Fruit fly (Drosophila melanogaster): ENCODE data around the gene atk.

atk gene

DNA sequence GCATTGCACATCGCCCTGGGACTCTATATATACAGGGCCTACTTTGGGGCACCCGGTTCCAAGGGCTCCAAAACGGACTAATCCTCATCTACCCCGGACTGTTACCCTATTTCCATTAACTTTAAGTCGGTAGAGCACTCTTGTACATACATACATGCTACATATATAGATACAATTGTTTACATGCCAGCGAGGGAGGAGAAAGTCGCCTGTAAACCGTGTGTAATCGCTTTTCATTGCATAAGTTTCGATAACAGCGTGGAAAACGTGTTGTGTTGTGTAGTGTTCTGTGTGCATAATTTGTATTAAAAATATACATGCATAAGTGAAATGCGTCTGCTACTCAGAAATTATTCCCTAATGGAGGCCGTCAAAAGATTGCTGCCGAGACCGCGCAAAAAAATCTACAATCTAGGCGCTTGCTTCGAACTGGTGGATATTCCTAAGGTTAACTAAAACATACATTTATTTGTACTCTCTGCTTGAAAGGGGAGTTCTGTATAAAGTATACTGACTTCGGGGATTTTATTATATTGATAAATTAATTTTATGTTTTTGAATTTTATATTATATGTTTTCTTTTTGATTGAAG is 9.6 kb upstream of the atk start, which contains the start of gene isoQC:
TSS of gene isoQC (plus strand) at position 270 of the 592 bp plus-strand sequence.
- TF ChIP-seq CG13204 (GFP tag; optimal IDR thresholded peaks at IDR 0.05) (no peak), CG34367 (tag; optimal IDR thresholded peaks at IDR 0.05) (no peak), Snoo (tag; optimal IDR thresholded peaks at IDR 0.05) (no peak)

DNA sequence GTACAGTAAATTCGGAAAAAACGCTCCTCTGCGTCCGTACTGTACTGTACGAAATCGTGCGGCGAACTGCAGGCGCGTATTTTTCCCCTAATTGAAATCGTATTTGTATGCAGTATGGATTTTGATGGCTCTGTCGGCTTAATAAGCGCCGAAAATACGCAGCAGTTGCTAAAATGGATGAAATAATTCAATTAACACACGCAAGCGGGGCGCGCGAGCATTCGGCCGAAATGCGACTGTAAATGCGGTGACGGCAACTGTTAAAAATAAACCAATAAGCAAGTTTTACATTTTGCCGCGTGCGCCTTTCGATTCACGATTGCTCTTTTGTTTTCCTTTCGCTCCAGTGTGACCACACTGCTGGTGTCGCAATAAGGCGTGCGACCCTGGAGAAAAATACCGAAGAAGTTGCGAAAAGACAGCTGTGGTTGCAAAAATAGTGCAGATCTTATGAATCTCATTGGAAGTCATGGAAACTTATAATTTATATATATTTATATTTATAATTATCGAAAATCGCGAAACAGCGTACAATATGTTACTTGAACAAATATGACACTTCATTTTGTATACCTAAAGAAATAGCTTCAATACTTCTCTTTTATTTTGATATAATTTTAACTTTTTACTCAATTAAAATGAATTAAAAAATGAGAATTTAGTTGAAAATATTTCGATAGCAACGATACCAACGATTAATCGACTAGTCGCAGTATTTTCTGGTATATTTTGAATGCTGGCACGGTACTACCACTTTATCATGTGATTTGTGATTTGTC is 8.5 kb upstream of the atk start, which contains the start of the genes CG32428 and CG5969:
TSS of gene CG32428 (minus strand) at position 703 of the 779 bp plus-strand sequence.
TSS of gene CG5969 (plus strand) at position 763 of the 779 bp plus-strand sequence.
- TF ChIP-seq Pif1B (GFP tag; optimal IDR thresholded peaks at IDR 0.05) = peak; percentile 51
- TF ChIP-seq CG8301 (tag; optimal IDR thresholded peaks at IDR 0.05) = peak; percentile 65
- peak; percentile 72 for TF ChIP-seq Snoo (tag; optimal IDR thresholded peaks at IDR 0.05)
- peak; percentile 82 for TF ChIP-seq CG15710 (tag; optimal IDR thresholded peaks at IDR 0.05)
- peak; percentile 18 for TF ChIP-seq D1 (tag; optimal IDR thresholded peaks at IDR 0.05)
- no peak for TF ChIP-seq EcR (GFP tag; optimal IDR thresholded peaks at IDR 0.05)
- TF ChIP-seq gl (tag; optimal IDR thresholded peaks at IDR 0.05) = no peak
- TF ChIP-seq fd96Ca (GFP tag; IDR thresholded peaks at IDR 0.05) = peak; percentile 57; the same call in 2 of the 3 replicates
- peak; percentile 77 for TF ChIP-seq CG14655 (GFP tag; optimal IDR thresholded peaks at IDR 0.05)
- peak; percentile 72 for TF ChIP-seq CG17806 (tag; optimal IDR thresholded peaks at IDR 0.05)
- TF ChIP-seq CG9948 (tag; optimal IDR thresholded peaks at IDR 0.05) = peak; percentile 74
- peak; percentile 64 for TF ChIP-seq CG12605 (GFP tag; IDR thresholded peaks at IDR 0.05)
- no peak for TF ChIP-seq CG10348 (GFP tag; IDR thresholded peaks at IDR 0.05)
- TF ChIP-seq rn (GFP tag; IDR thresholded peaks at IDR 0.05) = peak; percentile 61
- no peak for TF ChIP-seq CG13204 (GFP tag; optimal IDR thresholded peaks at IDR 0.05)
- peak; percentile 71 for TF ChIP-seq CG34367 (tag; optimal IDR thresholded peaks at IDR 0.05)
- peak; percentile 88 for TF ChIP-seq CG4496 (GFP tag; IDR thresholded peaks at IDR 0.05)
- peak; percentile 52 for TF ChIP-seq Pif1A (GFP tag; optimal IDR thresholded peaks at IDR 0.05)
- TF ChIP-seq Ets98B (GFP tag; IDR thresholded peaks at IDR 0.05) = peak; percentile 67
- peak; percentile 80 for TF ChIP-seq CG32121 (GFP tag; IDR thresholded peaks at IDR 0.05)
- peak; percentile 81 for TF ChIP-seq CG8159 (tag; optimal IDR thresholded peaks at IDR 0.05)

DNA sequence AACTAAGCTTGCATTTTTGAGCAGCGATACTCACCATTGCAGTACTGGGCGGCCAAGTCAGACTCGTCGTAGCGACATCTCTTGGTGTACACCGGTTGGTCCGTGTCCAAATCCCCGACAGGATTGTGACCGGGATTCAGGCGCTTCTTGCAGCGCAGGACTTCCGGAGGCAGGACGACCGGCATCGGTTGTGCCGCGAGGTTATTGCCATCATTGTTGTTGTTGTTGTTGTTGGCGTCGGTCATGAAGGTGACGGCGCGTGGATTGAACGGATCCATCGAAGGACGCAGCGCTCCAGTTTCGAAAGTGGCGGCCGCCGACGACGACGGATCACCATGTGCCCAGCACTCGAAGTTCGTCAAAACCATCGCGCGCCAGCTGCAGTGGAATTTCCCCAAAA is 7.9 kb upstream of the atk start:
- no peak for TF ChIP-seq CG9948 (tag; optimal IDR thresholded peaks at IDR 0.05)
- no peak for TF ChIP-seq CG8159 (tag; optimal IDR thresholded peaks at IDR 0.05)
- TF ChIP-seq Pif1B (GFP tag; optimal IDR thresholded peaks at IDR 0.05) = no peak
- no peak for TF ChIP-seq rn (GFP tag; IDR thresholded peaks at IDR 0.05)
- no peak for TF ChIP-seq D1 (tag; optimal IDR thresholded peaks at IDR 0.05)
- no peak for TF ChIP-seq fd96Ca (GFP tag; IDR thresholded peaks at IDR 0.05)
- TF ChIP-seq EcR (GFP tag; optimal IDR thresholded peaks at IDR 0.05) = peak; percentile 33

DNA sequence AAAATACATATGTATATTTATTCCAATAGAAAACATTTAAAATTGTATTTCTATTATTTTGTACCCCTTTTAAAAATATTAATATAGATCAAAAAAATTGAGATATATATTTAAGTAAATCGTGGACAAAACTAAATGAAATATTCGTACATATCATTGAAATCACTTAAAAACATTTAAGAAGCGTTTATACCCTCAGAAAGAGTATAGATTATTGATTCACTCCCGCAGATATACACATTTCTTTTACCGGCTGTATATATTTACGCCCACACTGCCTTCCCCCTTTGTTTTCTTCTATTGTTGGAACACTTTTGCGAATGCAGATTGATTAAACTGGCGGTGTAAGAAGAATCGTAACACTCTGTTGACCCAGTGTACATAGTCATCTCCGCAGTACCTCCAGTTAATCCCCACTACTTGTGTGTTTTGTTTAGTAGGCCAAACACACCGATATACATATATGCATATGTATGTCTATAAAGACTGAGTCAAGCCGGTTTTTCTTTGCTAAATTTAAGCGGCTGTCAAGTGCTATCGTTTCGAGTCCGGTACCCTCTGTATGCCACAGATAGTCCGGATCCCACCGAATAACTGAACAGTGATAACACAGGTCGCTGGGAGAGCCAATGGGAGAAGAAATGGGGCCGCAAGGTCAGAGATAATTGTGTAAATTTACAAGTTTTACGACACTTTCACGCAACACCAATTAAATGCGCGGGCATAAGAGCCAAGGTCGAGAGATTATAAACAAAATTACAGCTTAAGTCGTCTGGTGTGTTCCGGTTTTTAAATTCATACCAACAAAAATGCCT is 7.0 kb upstream of the atk start:
- TF ChIP-seq Snoo (tag; optimal IDR thresholded peaks at IDR 0.05) = no peak
- TF ChIP-seq CG34367 (tag; optimal IDR thresholded peaks at IDR 0.05) = no peak
- TF ChIP-seq CG8301 (tag; optimal IDR thresholded peaks at IDR 0.05) = no peak
- TF ChIP-seq Pif1A (GFP tag; optimal IDR thresholded peaks at IDR 0.05) = peak; percentile 31
- peak; percentile 69 for TF ChIP-seq EcR (GFP tag; optimal IDR thresholded peaks at IDR 0.05)
- TF ChIP-seq rn (GFP tag; IDR thresholded peaks at IDR 0.05) = no peak
- TF ChIP-seq CG12605 (GFP tag; IDR thresholded peaks at IDR 0.05) = 0 out of 2 replicates have a peak, but pooled peaks have one; percentile 11
- TF ChIP-seq Pif1B (GFP tag; optimal IDR thresholded peaks at IDR 0.05) = peak; percentile 40
- TF ChIP-seq Ets98B (GFP tag; IDR thresholded peaks at IDR 0.05) = no peak
- peak; percentile 26 for TF ChIP-seq CG17806 (tag; optimal IDR thresholded peaks at IDR 0.05)
- peak; percentile 9 for TF ChIP-seq gl (tag; optimal IDR thresholded peaks at IDR 0.05)
- no peak for TF ChIP-seq CG13204 (GFP tag; optimal IDR thresholded peaks at IDR 0.05)
- peak; percentile 9 for TF ChIP-seq CG14655 (GFP tag; optimal IDR thresholded peaks at IDR 0.05)
- peak; percentile 41; the same call in 2 of the 3 replicates for TF ChIP-seq CG4496 (GFP tag; IDR thresholded peaks at IDR 0.05)
- TF ChIP-seq CG32121 (GFP tag; IDR thresholded peaks at IDR 0.05) = no peak
- TF ChIP-seq fd96Ca (GFP tag; IDR thresholded peaks at IDR 0.05) = no peak
- TF ChIP-seq CG8159 (tag; optimal IDR thresholded peaks at IDR 0.05) = peak; percentile 61
- peak; percentile 37 for TF ChIP-seq CG9948 (tag; optimal IDR thresholded peaks at IDR 0.05)
- TF ChIP-seq CG15710 (tag; optimal IDR thresholded peaks at IDR 0.05) = peak; percentile 51
- TF ChIP-seq CG10348 (GFP tag; IDR thresholded peaks at IDR 0.05) = no peak
- peak; percentile 49 for TF ChIP-seq D1 (tag; optimal IDR thresholded peaks at IDR 0.05)

DNA sequence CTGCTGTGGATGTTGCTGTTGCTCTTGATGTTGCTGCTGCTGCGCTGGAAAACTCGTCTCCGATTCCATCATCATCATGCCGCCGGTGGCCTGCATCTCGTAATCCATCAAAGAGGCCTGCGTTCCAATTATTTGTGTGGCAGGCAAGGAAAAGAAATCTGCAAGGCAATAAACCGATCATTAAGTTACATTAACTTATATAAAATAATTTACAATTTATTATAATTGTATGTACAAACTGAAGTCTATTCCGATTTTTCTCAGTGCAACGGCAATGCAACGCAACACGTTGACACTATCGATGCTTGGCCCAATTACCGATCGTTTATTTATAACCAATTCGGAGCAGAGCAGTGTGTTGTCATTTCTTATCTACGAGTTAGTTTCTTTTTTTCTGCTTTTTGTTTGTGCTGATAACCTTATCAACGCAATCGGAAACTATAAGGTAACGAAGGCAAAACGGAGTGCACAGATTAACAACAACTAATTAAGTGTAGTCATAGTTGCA is 6.4 kb upstream of the atk start:
- TF ChIP-seq rn (GFP tag; IDR thresholded peaks at IDR 0.05) = 0 out of 2 replicates have a peak, but pooled peaks have one; percentile 24
- no peak for TF ChIP-seq CG17806 (tag; optimal IDR thresholded peaks at IDR 0.05)
- no peak for TF ChIP-seq Pif1A (GFP tag; optimal IDR thresholded peaks at IDR 0.05)
- TF ChIP-seq Pif1B (GFP tag; optimal IDR thresholded peaks at IDR 0.05) = no peak
- TF ChIP-seq CG4496 (GFP tag; IDR thresholded peaks at IDR 0.05) = peak; percentile 84
- no peak for TF ChIP-seq CG8159 (tag; optimal IDR thresholded peaks at IDR 0.05)
- TF ChIP-seq Ets98B (GFP tag; IDR thresholded peaks at IDR 0.05) = peak; percentile 82
- peak; percentile 11 for TF ChIP-seq CG34367 (tag; optimal IDR thresholded peaks at IDR 0.05)
- TF ChIP-seq CG32121 (GFP tag; IDR thresholded peaks at IDR 0.05) = peak; percentile 55; the same call in 1 of the 2 replicates
- no peak for TF ChIP-seq EcR (GFP tag; optimal IDR thresholded peaks at IDR 0.05)
- peak; percentile 80 for TF ChIP-seq fd96Ca (GFP tag; IDR thresholded peaks at IDR 0.05)
- no peak for TF ChIP-seq D1 (tag; optimal IDR thresholded peaks at IDR 0.05)
- peak; percentile 47 for TF ChIP-seq CG14655 (GFP tag; optimal IDR thresholded peaks at IDR 0.05)
- TF ChIP-seq gl (tag; optimal IDR thresholded peaks at IDR 0.05) = no peak
- peak; percentile 73 for TF ChIP-seq CG12605 (GFP tag; IDR thresholded peaks at IDR 0.05)
- peak; percentile 47 for TF ChIP-seq CG8301 (tag; optimal IDR thresholded peaks at IDR 0.05)
- peak; percentile 9 for TF ChIP-seq Snoo (tag; optimal IDR thresholded peaks at IDR 0.05)
- no peak for TF ChIP-seq CG10348 (GFP tag; IDR thresholded peaks at IDR 0.05)
- TF ChIP-seq CG13204 (GFP tag; optimal IDR thresholded peaks at IDR 0.05) = no peak
